Worm (Caenorhabditis elegans): Measurements from ENCODE around the gene Y54G11A.3.

- TF ChIP-seq alr-1 (tag; optimal IDR thresholded peaks at IDR 0.05) (no peak), sma-9 (GFP tag; optimal IDR thresholded peaks at IDR 0.05) (no peak), sma-9 (tag; optimal IDR thresholded peaks at IDR 0.05) (no peak), dmd-4 (tag; optimal IDR thresholded peaks at IDR 0.05) (no peak), lin-13 (GFP tag; optimal IDR thresholded peaks at IDR 0.05) (no peak), nhr-237 (tag; optimal IDR thresholded peaks at IDR 0.05) (no peak)
Measured at ce11 chrII:14269142-14269593, 7.3 kb upstream of the Y54G11A.3 start, which contains the start of gene Y54G11A.1.
